Fruit fly (Drosophila melanogaster): ENCODE results near the gene Smr.

The Smr gene

DNA sequence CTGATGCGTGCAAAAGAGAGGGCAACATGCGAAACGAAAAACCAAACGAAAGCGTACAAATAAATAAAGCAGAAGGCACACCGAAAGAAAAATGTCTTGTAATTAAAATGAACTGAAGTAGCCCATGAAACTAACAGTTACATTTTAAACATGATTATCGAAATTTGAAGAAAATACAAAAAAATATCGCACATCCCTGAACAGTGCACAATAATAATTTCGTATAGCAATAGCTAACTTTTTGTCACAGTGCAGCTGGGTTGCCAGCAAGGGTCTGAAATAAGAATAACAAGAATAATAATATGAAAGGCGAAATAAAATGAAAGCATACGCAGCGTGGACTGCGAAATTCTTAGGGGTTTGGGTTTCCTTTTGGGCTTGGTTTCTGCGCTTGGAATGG is 9.8 kb upstream of the Smr start (continued):
- TF ChIP-seq ATbp (GFP tag; optimal IDR thresholded peaks at IDR 0.05) (peak; percentile 98), Hey (tag; optimal IDR thresholded peaks at IDR 0.05) (peak; percentile 82), ind (GFP tag; optimal IDR thresholded peaks at IDR 0.05) (peak; percentile 100), btn (GFP tag; optimal IDR thresholded peaks at IDR 0.05) (peak; percentile 98), vfl (GFP tag; optimal IDR thresholded peaks at IDR 0.05) (peak; percentile 99), GATAe (GFP tag; conservative IDR thresholded peaks at IDR 0.05) (peak; percentile 97), CG15073 (GFP tag; optimal IDR thresholded peaks at IDR 0.05) (peak; percentile 92), D19A (tag; optimal IDR thresholded peaks at IDR 0.05) (peak; percentile 97), CG7786 (GFP tag; optimal IDR thresholded peaks at IDR 0.05) (peak; percentile 100), wor (GFP tag; IDR thresholded peaks at IDR 0.05) (peak; percentile 97), HHEX (GFP tag; optimal IDR thresholded peaks at IDR 0.05) (peak; percentile 99), CG7372 (GFP tag; IDR thresholded peaks at IDR 0.05) (peak; percentile 99), Dek (tag; optimal IDR thresholded peaks at IDR 0.05) (peak; percentile 99), bbx (GFP tag; IDR thresholded peaks at IDR 0.05; ENCODE audit: partially characterized antibody) (no peak), CG8944 (GFP tag; optimal IDR thresholded peaks at IDR 0.05) (peak; percentile 99), CG9215 (GFP tag; IDR thresholded peaks at IDR 0.05) (peak; percentile 98), Elba2 (GFP tag; optimal IDR thresholded peaks at IDR 0.05) (peak; percentile 94), CG15514 (GFP tag; optimal IDR thresholded peaks at IDR 0.05) (peak; percentile 95), Scr (GFP tag; IDR thresholded peaks at IDR 0.05; ENCODE audit: partially characterized antibody) (0 out of 2 replicates have a peak, but pooled peaks have one; percentile 26), jing (GFP tag; optimal IDR thresholded peaks at IDR 0.05) (peak; percentile 98), Optix (GFP tag; IDR thresholded peaks at IDR 0.05) (peak; percentile 98), pros (GFP tag; optimal IDR thresholded peaks at IDR 0.05) (no peak), rib (GFP tag; IDR thresholded peaks at IDR 0.05) (peak; percentile 99), CG17361 (GFP tag; IDR thresholded peaks at IDR 0.05) (peak; percentile 99), zen2 (GFP tag; IDR thresholded peaks at IDR 0.05; ENCODE audit: partially characterized antibody) (no peak), tin (GFP tag; optimal IDR thresholded peaks at IDR 0.05) (peak; percentile 99), esg (GFP tag; conservative IDR thresholded peaks at IDR 0.05) (peak; percentile 99), CG11398 (GFP tag; optimal IDR thresholded peaks at IDR 0.05) (peak; percentile 99), CG4282 (GFP tag; optimal IDR thresholded peaks at IDR 0.05) (peak; percentile 98), slp2 (GFP tag; optimal IDR thresholded peaks at IDR 0.05) (peak; percentile 94), hbn (GFP tag; IDR thresholded peaks at IDR 0.05; ENCODE audit: partially characterized antibody) (no peak), Mrtf (GFP tag; IDR thresholded peaks at IDR 0.05) (peak; percentile 99), CG14667 (GFP tag; IDR thresholded peaks at IDR 0.05) (peak; percentile 98), Atf6 (GFP tag; IDR thresholded peaks at IDR 0.05) (peak; percentile 99), ci (GFP tag; IDR thresholded peaks at IDR 0.05) (peak; percentile 98), CG1024 (GFP tag; IDR thresholded peaks at IDR 0.05) (peak; percentile 96), CG2199 (GFP tag; IDR thresholded peaks at IDR 0.05) (peak; percentile 99), PHDP (tag; optimal IDR thresholded peaks at IDR 0.05) (peak; percentile 99), CG13123 (GFP tag; optimal IDR thresholded peaks at IDR 0.05) (peak; percentile 99), CG34422 (GFP tag; IDR thresholded peaks at IDR 0.05) (peak; percentile 99), gsb-n (tag; optimal IDR thresholded peaks at IDR 0.05) (peak; percentile 98), CG14014 (GFP tag; IDR thresholded peaks at IDR 0.05) (peak; percentile 99), CG4854 (GFP tag; optimal IDR thresholded peaks at IDR 0.05) (peak; percentile 99), CG30431 (GFP tag; optimal IDR thresholded peaks at IDR 0.05) (peak; percentile 99), CG16779 (GFP tag; IDR thresholded peaks at IDR 0.05) (peak; percentile 98), Hr51 (GFP tag; optimal IDR thresholded peaks at IDR 0.05) (peak; percentile 99), CG6254 (GFP tag; optimal IDR thresholded peaks at IDR 0.05) (peak; percentile 96), Deaf1 (tag; optimal IDR thresholded peaks at IDR 0.05) (peak; percentile 88), MTF-1 (GFP tag; optimal IDR thresholded peaks at IDR 0.05; ENCODE audit: borderline replicate concordance) (peak; percentile 96), CG3163 (GFP tag; optimal IDR thresholded peaks at IDR 0.05) (peak; percentile 94), CG12744 (GFP tag; optimal IDR thresholded peaks at IDR 0.05) (peak; percentile 99)
